Worm (Caenorhabditis elegans) whole organism, mixed stage, embryonic: ENCODE data around the gene rsp-8.
"Not testable (repeated sequence)": the region's sequence is repeated elsewhere in the genome, so short reads cannot be mapped to it uniquely, and the experiment has no call there.

Source experiments
- M03D4.4 ChIP-seq: sonication (generic microtip); optimal IDR thresholded peaks from 2 replicates; lab custom pipeline; 2017; ENCODE audit warnings: mild to moderate bottlenecking, missing genetic modification characterization, missing compliant biosample characterization
- bed-3 ChIP-seq: fragments of 200-800 bp; sonication (Bioruptor generic); optimal IDR thresholded peaks from 3 replicates; lab custom pipeline; 2018; ENCODE audit warnings: mild to moderate bottlenecking, missing genetic modification characterization, moderate library complexity, missing compliant biosample characterization
- blmp-1 ChIP-seq: fragments of 150-350 bp; optimal IDR thresholded peaks from 2 replicates; lab custom pipeline; 2014; ENCODE audit warnings: missing biosample characterization, missing genetic modification characterization
- ceh-39 ChIP-seq: fragments of 150-350 bp; optimal IDR thresholded peaks from 2 replicates; lab custom pipeline; 2014; ENCODE audit warnings: missing biosample characterization, missing genetic modification characterization
- ceh-43 ChIP-seq: fragments of 200-800 bp; sonication (Bioruptor generic); optimal IDR thresholded peaks from 2 replicates; lab custom pipeline; 2018; ENCODE audit warnings: mild to moderate bottlenecking, missing genetic modification characterization, moderate library complexity, missing compliant biosample characterization
- ceh-83 ChIP-seq: fragments of 200-800 bp; sonication (Bioruptor generic); optimal IDR thresholded peaks from 2 replicates; lab custom pipeline; 2018; ENCODE audit warnings: mild to moderate bottlenecking, missing genetic modification characterization, missing compliant biosample characterization
- ces-1 ChIP-seq: fragments of 150-350 bp; optimal IDR thresholded peaks from 2 replicates; lab custom pipeline; 2014; ENCODE audit warnings: missing biosample characterization, missing genetic modification reagents, missing genetic modification characterization
- drap-1 ChIP-seq: fragments of 200-800 bp; sonication (Bioruptor generic); optimal IDR thresholded peaks from 3 replicates; lab custom pipeline; 2018; ENCODE audit warnings: mild to moderate bottlenecking, missing genetic modification characterization, missing compliant biosample characterization
- elt-1 ChIP-seq: sonication (generic microtip); optimal IDR thresholded peaks from 2 replicates; lab custom pipeline; 2017; ENCODE audit warnings: missing genetic modification characterization, mild to moderate bottlenecking, missing compliant biosample characterization, antibody characterized with exemption, moderate library complexity, borderline replicate concordance; ENCODE audit not compliant: insufficient read depth
- elt-3 ChIP-seq: fragments of 150-350 bp; optimal IDR thresholded peaks from 2 replicates; lab custom pipeline; 2014; ENCODE audit warnings: missing biosample characterization, missing genetic modification characterization
- flh-1 ChIP-seq: fragments of 200-800 bp; sonication (Bioruptor generic); optimal IDR thresholded peaks from 2 replicates; lab custom pipeline; 2018; ENCODE audit warnings: mild to moderate bottlenecking, missing genetic modification characterization, moderate library complexity, missing compliant biosample characterization
- hlh-1 ChIP-seq: fragments of 150-350 bp; optimal IDR thresholded peaks from 2 replicates; lab custom pipeline; 2014; ENCODE audit warnings: missing biosample characterization, missing genetic modification reagents, missing genetic modification characterization
- lin-32 ChIP-seq: fragments of 200-800 bp; sonication (Bioruptor generic); optimal IDR thresholded peaks from 2 replicates; lab custom pipeline; 2018; ENCODE audit warnings: mild to moderate bottlenecking, missing genetic modification characterization, missing compliant biosample characterization
- mab-5 ChIP-seq: fragments of 150-350 bp; optimal IDR thresholded peaks from 2 replicates; lab custom pipeline; 2014; ENCODE audit warnings: missing biosample characterization, missing genetic modification characterization
- mep-1 ChIP-seq: fragments of 150-350 bp; optimal IDR thresholded peaks from 2 replicates; lab custom pipeline; 2017; ENCODE audit warnings: missing biosample characterization, missing genetic modification reagents, missing genetic modification characterization, inconsistent platforms
- mls-2 ChIP-seq: sonication (generic microtip); optimal IDR thresholded peaks from 2 replicates; lab custom pipeline; 2016; ENCODE audit warnings: mild to moderate bottlenecking, missing genetic modification characterization, moderate library complexity, missing compliant biosample characterization
- nhr-2 ChIP-seq: fragments of 150-350 bp; optimal IDR thresholded peaks from 2 replicates; lab custom pipeline; 2014; ENCODE audit warnings: missing biosample characterization, missing genetic modification characterization
- nhr-237 ChIP-seq: fragments of 150-350 bp; optimal IDR thresholded peaks from 2 replicates; lab custom pipeline; 2014; ENCODE audit warnings: missing biosample characterization, missing genetic modification characterization
- nhr-28 ChIP-seq: fragments of 150-350 bp; optimal IDR thresholded peaks from 2 replicates; lab custom pipeline; 2014; ENCODE audit warnings: missing biosample characterization, missing genetic modification characterization
- nhr-76 ChIP-seq: sonication (generic microtip); optimal IDR thresholded peaks from 2 replicates; lab custom pipeline; 2017; ENCODE audit warnings: missing biosample characterization, missing genetic modification characterization
- pha-4 ChIP-seq: fragments of 150-350 bp; optimal IDR thresholded peaks from 2 replicates; lab custom pipeline; 2018; ENCODE audit warnings: missing biosample characterization, missing genetic modification reagents, missing genetic modification characterization
- sem-2 ChIP-seq: fragments of 200-800 bp; sonication (Bioruptor generic); optimal IDR thresholded peaks from 2 replicates; lab custom pipeline; 2018; ENCODE audit warnings: mild to moderate bottlenecking, missing genetic modification characterization, missing compliant biosample characterization
- sptf-1 ChIP-seq: sonication (generic microtip); optimal IDR thresholded peaks from 2 replicates; lab custom pipeline; 2017; ENCODE audit warnings: mild to moderate bottlenecking, missing genetic modification characterization, moderate library complexity, missing compliant biosample characterization
- unc-39 ChIP-seq: fragments of 150-350 bp; optimal IDR thresholded peaks from 2 replicates; lab custom pipeline; 2014; ENCODE audit warnings: missing biosample characterization, missing genetic modification characterization
- unc-62 ChIP-seq: fragments of 150-350 bp; optimal IDR thresholded peaks from 2 replicates; lab custom pipeline; 2014; ENCODE audit warnings: missing biosample characterization, missing genetic modification reagents, missing genetic modification characterization
- zip-8 ChIP-seq: fragments of 150-350 bp; optimal IDR thresholded peaks from 2 replicates; lab custom pipeline; 2014; ENCODE audit warnings: missing biosample characterization, missing genetic modification characterization
- ztf-11 ChIP-seq: fragments of 150-350 bp; optimal IDR thresholded peaks from 2 replicates; lab custom pipeline; 2014; ENCODE audit warnings: missing biosample characterization, missing genetic modification characterization

The rsp-8 gene

ce11 chrIII:11787376-11787775 lies 38.8 kb upstream of the rsp-8 start, which contains the start of gene C24H11.1:
TSS of gene C24H11.1 (plus strand) at chrIII:11787676.
- TF ChIP-seq ceh-43 (GFP tag; lab: Kevin White, UChicago); nhr-76; mep-1: not testable (repeated sequence)

- TF ChIP-seq nhr-28 (tag; lab: Kevin White, UChicago) (no peak), drap-1 (GFP tag; lab: Kevin White, UChicago) (no peak), ceh-39 (no peak), zip-8 (tag; lab: Kevin White, UChicago) (no peak), sem-2 (GFP tag; lab: Kevin White, UChicago) (no peak), mab-5 (no peak), M03D4.4 (tag; lab: Kevin White, UChicago) (no peak), ces-1 (no peak), pha-4 (no peak), hlh-1 (tag; lab: Kevin White, UChicago) (no peak), unc-39 (no peak), mep-1 (no peak), ceh-43 (GFP tag; lab: Kevin White, UChicago) (no peak), mls-2 (tag; lab: Kevin White, UChicago) (no peak), ceh-83 (GFP tag; lab: Kevin White, UChicago) (no peak), nhr-76 (no peak), nhr-237 (tag; lab: Kevin White, UChicago) (no peak), unc-62 (GFP tag; lab: Kevin White, UChicago) (no peak), flh-1 (no peak)
Observed at ce11 chrIII:11789480-11789879, 36.7 kb upstream of the rsp-8 start.

- peak; percentile 34 for TF ChIP-seq M03D4.4 (tag; lab: Kevin White, UChicago)
- peak; percentile 40 for TF ChIP-seq sptf-1
- peak; percentile 27 for TF ChIP-seq ceh-43 (GFP tag; lab: Kevin White, UChicago)
- TF ChIP-seq drap-1 (GFP tag; lab: Kevin White, UChicago), result peak; percentile 11
- peak; percentile 35 for TF ChIP-seq bed-3
Observed at ce11 chrIII:11792295-11793256, 33.6 kb upstream of the rsp-8 start, which contains the start of gene C24H11.2. TSS of gene C24H11.2 (minus strand) at chrIII:11792345.

DNA sequence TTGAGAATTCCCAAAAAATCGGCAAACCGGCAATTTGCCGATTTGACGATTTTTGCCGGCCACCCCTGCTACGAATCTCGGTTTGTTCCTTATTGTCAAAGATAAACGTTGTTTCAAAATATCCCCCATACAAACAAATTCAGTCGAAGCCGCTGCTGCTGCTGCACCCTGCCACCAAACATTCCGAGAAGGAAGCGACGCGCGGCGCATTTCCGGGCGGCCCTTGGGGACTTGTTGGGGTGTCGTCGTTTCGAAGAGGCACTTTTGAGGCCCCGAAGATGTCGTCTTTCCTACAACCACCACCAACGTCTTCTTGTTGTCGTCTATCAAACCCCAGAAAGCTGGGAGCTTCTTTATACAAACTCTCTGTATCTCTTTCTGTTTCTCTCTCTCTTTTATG lies 31.8 kb upstream of the rsp-8 start:
- TF ChIP-seq blmp-1 (no peak), sptf-1 (peak; percentile 4)

- TF ChIP-seq ceh-39 (no peak), ztf-11 (tag; lab: Kevin White, UChicago) (no peak), mep-1 (no peak), lin-32 (GFP tag; lab: Kevin White, UChicago) (no peak), nhr-2 (no peak), elt-1 (tag; lab: Kevin White, UChicago) (no peak), pha-4 (no peak), elt-3 (no peak), mab-5 (no peak), unc-62 (GFP tag; lab: Kevin White, UChicago) (no peak)
- TF ChIP-seq, all 35 proteins: peak for 0
Observed at ce11 chrIII:11795448-11795847, 30.8 kb upstream of the rsp-8 start, which contains the start of gene twk-39. TSS of gene twk-39 (plus strand) at chrIII:11795748.

DNA sequence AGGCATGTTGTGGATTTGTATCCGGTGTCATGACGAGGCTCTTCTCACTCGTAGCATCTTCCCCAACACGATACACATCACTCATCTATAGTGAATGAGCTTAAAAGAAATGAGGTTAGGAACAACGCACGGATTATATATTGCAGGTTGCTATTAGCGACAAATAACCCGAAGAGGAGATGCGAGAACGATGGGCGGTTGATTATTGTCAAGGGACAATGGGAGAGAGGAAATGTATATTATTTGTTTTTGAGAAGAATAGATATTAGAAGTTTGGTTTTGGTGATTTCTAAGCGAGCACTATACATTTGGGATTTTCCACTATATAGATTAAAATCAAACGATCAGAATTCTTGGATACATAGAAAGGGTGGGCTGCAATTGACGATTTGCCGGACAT lies 19.5 kb upstream of the rsp-8 start, which contains the start of gene C18D11.7:
Gene C18D11.7, minus strand, starts transcription at position 101 of the 400 bp plus-strand sequence.
- TF ChIP-seq ceh-83 (GFP tag; lab: Kevin White, UChicago) (no peak), nhr-76 (no peak), ceh-43 (GFP tag; lab: Kevin White, UChicago) (no peak), ces-1 (no peak), nhr-28 (tag; lab: Kevin White, UChicago) (no peak), hlh-1 (tag; lab: Kevin White, UChicago) (no peak)
